Fruit fly (Drosophila melanogaster) whole organism, wandering third instar larva: ENCODE data around the gene CG10035.

ENCODE experiments used
- CrebA ChIP-seq: fragments of 200-800 bp; sonication (Bioruptor generic); optimal IDR thresholded peaks from 2 replicates; lab custom pipeline; 2016; ENCODE audit warnings: missing biosample characterization, mild to moderate bottlenecking, missing genetic modification characterization, borderline replicate concordance
- Rel ChIP-seq, 2 experiments: fragments of 200-800 bp; sonication (Bioruptor generic) in 1 of 2; optimal IDR thresholded peaks; 2 replicates in 1 of 2; 3 replicates in 1 of 2; lab custom pipeline; 2016 to 2019; ENCODE audit warnings: mild to moderate bottlenecking in 2 of 2, missing biosample characterization in 2 of 2, missing genetic modification characterization in 2 of 2, moderate library complexity in 1 of 2
- br ChIP-seq: fragments of 200-800 bp; sonication (Bioruptor generic); optimal IDR thresholded peaks from 2 replicates; lab custom pipeline; 2016; ENCODE audit warnings: missing biosample characterization, missing genetic modification characterization
- h ChIP-seq: fragments of 200-800 bp; sonication (Bioruptor generic); optimal IDR thresholded peaks from 3 replicates; lab custom pipeline; 2016; ENCODE audit warnings: missing biosample characterization, mild to moderate bottlenecking, missing genetic modification characterization
- lola ChIP-seq: fragments of >200 bp; optimal IDR thresholded peaks from 2 replicates; lab custom pipeline; 2017; ENCODE audit warnings: missing biosample characterization, missing genetic modification characterization
- psq ChIP-seq: fragments of 200-800 bp; sonication (Bioruptor generic); optimal IDR thresholded peaks from 3 replicates; lab custom pipeline; 2017; ENCODE audit warnings: missing biosample characterization, mild to moderate bottlenecking, missing genetic modification characterization, moderate library complexity

dm6 chr3R:12405134-12405533, 22.6 kb upstream of the CG10035 start:
- TF ChIP-seq CrebA (GFP tag; lab: Kevin White, UChicago): no peak
- no peak for TF ChIP-seq h (GFP tag; lab: Kevin White, UChicago)
- TF ChIP-seq psq (GFP tag; lab: Kevin White, UChicago): no peak
- no peak for TF ChIP-seq lola
- TF ChIP-seq br: no peak
- no peak for TF ChIP-seq Rel (GFP tag; optimal IDR thresholded peaks at IDR 0.05; lab: Kevin White, UChicago)
- TF ChIP-seq Rel (tag; optimal IDR thresholded peaks at IDR 0.05; lab: Kevin White, UChicago): no peak
